Worm (Caenorhabditis elegans) whole organism, young adult: Measurements from ENCODE around the gene wdr-46.

Experiments
- B0019.2 ChIP-seq: fragments of 200-800 bp; sonication (Bioruptor generic); conservative IDR thresholded peaks from 2 replicates; pipeline ENCODE4 v1.3.6; 2022; ENCODE audit warnings: missing genetic modification reagents, missing genetic modification characterization, missing compliant biosample characterization
- B0336.3 ChIP-seq: fragments of 200-800 bp; sonication (Bioruptor generic); IDR thresholded peaks from 2 replicates; pipeline ENCODE4 v1.3.6; 2022; ENCODE audit warnings: missing genetic modification characterization, missing compliant biosample characterization
- C17E4.6 ChIP-seq: fragments of 200-800 bp; sonication (Bioruptor generic); IDR thresholded peaks from 2 replicates; pipeline ENCODE4 v1.3.6; 2022; ENCODE audit warnings: missing genetic modification reagents, missing genetic modification characterization, missing compliant biosample characterization
- F10E7.11 ChIP-seq: sonication (generic microtip); optimal IDR thresholded peaks from 2 replicates; lab custom pipeline; 2017; ENCODE audit warnings: mild to moderate bottlenecking, missing genetic modification characterization, moderate library complexity, missing compliant biosample characterization
- F22D6.2 ChIP-seq: sonication (generic microtip); optimal IDR thresholded peaks from 2 replicates; lab custom pipeline; 2016; ENCODE audit warnings: mild to moderate bottlenecking, missing genetic modification characterization, missing compliant biosample characterization
- F39B2.1 ChIP-seq: fragments of 200-800 bp; sonication (Bioruptor generic); IDR thresholded peaks from 2 replicates; pipeline ENCODE4 v1.3.6; 2022; ENCODE audit warnings: missing genetic modification reagents, missing genetic modification characterization, missing compliant biosample characterization
- F57C9.4 ChIP-seq: sonication (generic microtip); optimal IDR thresholded peaks from 2 replicates; lab custom pipeline; 2017; ENCODE audit warnings: mild to moderate bottlenecking, missing genetic modification characterization, missing compliant biosample characterization
- K12H6.12 ChIP-seq: fragments of 200-800 bp; sonication (Bioruptor generic); optimal IDR thresholded peaks from 2 replicates; lab custom pipeline; 2018; ENCODE audit warnings: mild to moderate bottlenecking, missing genetic modification characterization, missing compliant biosample characterization
- Y95B8A.8 ChIP-seq: fragments of 200-800 bp; sonication (Bioruptor generic); IDR thresholded peaks from 2 replicates; pipeline ENCODE4 v1.3.6; 2022; ENCODE audit warnings: missing genetic modification reagents, missing genetic modification characterization, missing compliant biosample characterization
- ZK185.1 ChIP-seq: sonication (generic microtip); optimal IDR thresholded peaks from 2 replicates; lab custom pipeline; 2016; ENCODE audit warnings: mild to moderate bottlenecking, missing genetic modification characterization, missing compliant biosample characterization; ENCODE audit not compliant: poor library complexity, severe bottlenecking
- akir-1 ChIP-seq: fragments of 200-800 bp; sonication (Bioruptor generic); optimal IDR thresholded peaks from 2 replicates; lab custom pipeline; 2018; ENCODE audit warnings: mild to moderate bottlenecking, missing genetic modification characterization, moderate library complexity, missing compliant biosample characterization
- aptf-2 ChIP-seq: fragments of 200-800 bp; sonication (Bioruptor generic); conservative IDR thresholded peaks from 2 replicates; pipeline ENCODE4 v1.3.6; 2022; ENCODE audit warnings: missing genetic modification reagents, missing genetic modification characterization, missing compliant biosample characterization
- aptf-3 ChIP-seq: fragments of 200-800 bp; sonication (Bioruptor generic); IDR thresholded peaks from 2 replicates; pipeline ENCODE4 v1.3.6; 2022; ENCODE audit warnings: missing genetic modification characterization, missing compliant biosample characterization
- athp-1 ChIP-seq: sonication (generic microtip); optimal IDR thresholded peaks from 2 replicates; lab custom pipeline; 2017; ENCODE audit warnings: mild to moderate bottlenecking, missing genetic modification characterization, missing compliant biosample characterization
- attf-5 ChIP-seq: fragments of 200-800 bp; sonication (Bioruptor generic); optimal IDR thresholded peaks from 2 replicates; lab custom pipeline; 2018; ENCODE audit warnings: mild to moderate bottlenecking, missing genetic modification characterization, missing compliant biosample characterization
- bed-1 ChIP-seq: fragments of 200-800 bp; sonication (Bioruptor generic); IDR thresholded peaks from 2 replicates; pipeline ENCODE4 v1.3.6; 2022; ENCODE audit warnings: missing genetic modification reagents, missing genetic modification characterization, missing compliant biosample characterization
- bed-2 ChIP-seq: fragments of 200-800 bp; sonication (Bioruptor generic); IDR thresholded peaks from 2 replicates; pipeline ENCODE4 v1.3.6; 2022; ENCODE audit warnings: missing genetic modification reagents, missing genetic modification characterization, missing compliant biosample characterization
- ceh-100 ChIP-seq: fragments of 200-800 bp; sonication (Bioruptor generic); IDR thresholded peaks from 2 replicates; pipeline ENCODE4 v1.3.6; 2022; ENCODE audit warnings: missing genetic modification reagents, missing genetic modification characterization, missing compliant biosample characterization
- die-1 ChIP-seq: sonication (generic microtip); optimal IDR thresholded peaks from 2 replicates; lab custom pipeline; 2016; ENCODE audit warnings: missing genotype, mild to moderate bottlenecking, missing genetic modification characterization, missing compliant biosample characterization
- dpl-1 ChIP-seq: fragments of 150-350 bp; optimal IDR thresholded peaks from 2 replicates; lab custom pipeline; 2014; ENCODE audit warnings: missing biosample characterization, missing genetic modification reagents, missing genetic modification characterization
- fkh-3 ChIP-seq: sonication (generic microtip); optimal IDR thresholded peaks from 2 replicates; lab custom pipeline; 2016; ENCODE audit warnings: mild to moderate bottlenecking, missing genetic modification characterization, missing compliant biosample characterization
- him-1 ChIP-seq: sonication (generic microtip); optimal IDR thresholded peaks from 2 replicates; lab custom pipeline; 2016; ENCODE audit warnings: missing genotype, missing genetic modification reagents, missing genetic modification characterization, missing compliant biosample characterization
- hlh-12 ChIP-seq: sonication (generic microtip); optimal IDR thresholded peaks from 2 replicates; lab custom pipeline; 2016; ENCODE audit warnings: missing genetic modification characterization, missing compliant biosample characterization
- hmg-20 ChIP-seq: fragments of 200-800 bp; sonication (Bioruptor generic); IDR thresholded peaks from 2 replicates; pipeline ENCODE4 v1.3.6; 2022; ENCODE audit warnings: missing genetic modification reagents, missing genetic modification characterization, missing compliant biosample characterization
- lag-1 ChIP-seq: fragments of 200-800 bp; sonication (Bioruptor generic); IDR thresholded peaks from 2 replicates; pipeline ENCODE4 v1.3.6; 2022; ENCODE audit warnings: missing genetic modification reagents, missing genetic modification characterization, missing compliant biosample characterization
- let-526 ChIP-seq: fragments of 200-800 bp; sonication (Bioruptor generic); IDR thresholded peaks from 2 replicates; pipeline ENCODE4 v1.3.6; 2022; ENCODE audit warnings: missing genetic modification reagents, missing genetic modification characterization, missing compliant biosample characterization
- let-607 ChIP-seq, 2 experiments: fragments of 200-800 bp in 1 of 2; sonication (Bioruptor generic) in 1 of 2; sonication (generic microtip) in 1 of 2; optimal IDR thresholded peaks; 2 replicates each; lab custom pipeline; 2016 to 2018; ENCODE audit warnings: mild to moderate bottlenecking in 2 of 2, missing compliant biosample characterization in 2 of 2, missing genetic modification characterization in 2 of 2, moderate library complexity in 2 of 2, missing genotype in 1 of 2
- lin-26 ChIP-seq: fragments of 200-800 bp; sonication (Bioruptor generic); IDR thresholded peaks from 2 replicates; pipeline ENCODE4 v1.3.6; 2022; ENCODE audit warnings: missing genetic modification reagents, missing genetic modification characterization, missing compliant biosample characterization
- lsl-1 ChIP-seq: fragments of 200-800 bp; sonication (Bioruptor generic); optimal IDR thresholded peaks from 2 replicates; lab custom pipeline; 2018; ENCODE audit warnings: mild to moderate bottlenecking, missing genetic modification characterization, moderate library complexity, missing compliant biosample characterization
- madf-3 ChIP-seq: fragments of 200-800 bp; sonication (Bioruptor generic); IDR thresholded peaks from 2 replicates; pipeline ENCODE4 v1.3.6; 2022; ENCODE audit warnings: missing genetic modification reagents, missing genetic modification characterization, missing compliant biosample characterization
- mel-28 ChIP-seq: sonication (generic microtip); optimal IDR thresholded peaks from 2 replicates; lab custom pipeline; 2016; ENCODE audit warnings: borderline replicate concordance, mild to moderate bottlenecking, missing genetic modification characterization, missing compliant biosample characterization
- mxl-1 ChIP-seq: sonication (generic microtip); optimal IDR thresholded peaks from 2 replicates; lab custom pipeline; 2016; ENCODE audit warnings: missing genetic modification characterization, missing compliant biosample characterization
- nfyb-1 ChIP-seq: fragments of 200-800 bp; sonication (Bioruptor generic); IDR thresholded peaks from 2 replicates; pipeline ENCODE4 v1.3.6; 2022; ENCODE audit warnings: missing genetic modification reagents, missing genetic modification characterization, missing compliant biosample characterization
- nhr-179 ChIP-seq: sonication (generic microtip); optimal IDR thresholded peaks from 2 replicates; lab custom pipeline; 2016; ENCODE audit warnings: mild to moderate bottlenecking, missing genetic modification characterization, missing compliant biosample characterization
- nhr-80 ChIP-seq: sonication (generic microtip); optimal IDR thresholded peaks from 2 replicates; lab custom pipeline; 2016; ENCODE audit warnings: missing genetic modification characterization, missing compliant biosample characterization
- nhr-90 ChIP-seq: sonication (generic microtip); optimal IDR thresholded peaks from 2 replicates; lab custom pipeline; 2016; ENCODE audit warnings: missing genotype, mild to moderate bottlenecking, missing genetic modification characterization, missing compliant biosample characterization
- snpc-3.4 ChIP-seq: sonication (generic microtip); optimal IDR thresholded peaks from 2 replicates; lab custom pipeline; 2017; ENCODE audit warnings: missing genetic modification characterization, mild to moderate bottlenecking, missing compliant biosample characterization, antibody characterized with exemption, moderate library complexity, missing genotype, missing genetic modification reagents
- snpc-4 ChIP-seq, 5 experiments: fragments of 150-350 bp in 1 of 5; sonication (generic microtip) in 4 of 5; optimal IDR thresholded peaks; 2 replicates each; lab custom pipeline; 2014 to 2018; ENCODE audit warnings: missing genetic modification characterization in 5 of 5, missing biosample characterization in 3 of 5, antibody characterized with exemption in 2 of 5, mild to moderate bottlenecking in 2 of 5, missing compliant biosample characterization in 2 of 5, missing genotype in 2 of 5, moderate library complexity in 2 of 5, missing genetic modification reagents in 1 of 5
- tlf-1 ChIP-seq: fragments of 200-800 bp; sonication (Bioruptor generic); optimal IDR thresholded peaks from 2 replicates; lab custom pipeline; 2018; ENCODE audit warnings: mild to moderate bottlenecking, missing genetic modification characterization, missing compliant biosample characterization
- xnd-1 ChIP-seq: sonication (generic microtip); optimal IDR thresholded peaks from 2 replicates; lab custom pipeline; 2016; ENCODE audit warnings: missing genotype, missing genetic modification reagents, missing genetic modification characterization, missing compliant biosample characterization
- ztf-22 ChIP-seq: fragments of 200-800 bp; sonication (Bioruptor generic); optimal IDR thresholded peaks from 2 replicates; lab custom pipeline; 2018; ENCODE audit warnings: mild to moderate bottlenecking, missing genetic modification characterization, moderate library complexity, missing compliant biosample characterization
- ztf-25 ChIP-seq: fragments of 200-800 bp; sonication (Bioruptor generic); IDR thresholded peaks from 2 replicates; pipeline ENCODE4 v1.3.6; 2022; ENCODE audit warnings: missing genetic modification reagents, missing genetic modification characterization, missing compliant biosample characterization
- ztf-26 ChIP-seq: sonication (generic microtip); optimal IDR thresholded peaks from 2 replicates; lab custom pipeline; 2017; ENCODE audit warnings: missing genetic modification characterization, missing compliant biosample characterization
- ztf-28 ChIP-seq: fragments of 200-800 bp; sonication (Bioruptor generic); IDR thresholded peaks from 2 replicates; pipeline ENCODE4 v1.3.6; 2022; ENCODE audit warnings: missing genetic modification reagents, missing genetic modification characterization, missing compliant biosample characterization
- ztf-3 ChIP-seq: fragments of 200-800 bp; sonication (Bioruptor generic); optimal IDR thresholded peaks from 2 replicates; lab custom pipeline; 2018; ENCODE audit warnings: mild to moderate bottlenecking, missing genetic modification characterization, missing compliant biosample characterization
- ztf-6 ChIP-seq: fragments of 200-800 bp; sonication (Bioruptor generic); IDR thresholded peaks from 2 replicates; pipeline ENCODE4 v1.3.6; 2022; ENCODE audit warnings: missing genetic modification reagents, missing genetic modification characterization, missing compliant biosample characterization

The wdr-46 gene

DNA sequence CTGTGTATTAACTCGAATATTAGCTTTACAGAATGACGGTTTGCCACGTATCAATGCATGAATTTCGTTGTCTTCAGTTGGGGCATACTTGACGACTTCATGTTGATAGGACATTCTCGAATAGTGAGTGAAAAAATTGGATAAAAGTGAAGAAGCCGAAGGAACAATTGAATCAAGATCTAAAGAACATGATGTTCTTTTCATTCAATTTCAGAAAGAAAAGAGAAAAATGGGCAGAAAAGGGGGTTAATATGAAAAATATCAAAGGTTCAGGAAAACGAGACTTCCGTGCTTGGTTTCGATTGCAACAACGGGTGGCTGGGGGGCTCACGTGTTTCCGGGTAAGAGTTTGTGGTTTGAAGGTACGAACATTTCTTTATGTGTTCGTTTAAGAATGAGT, 42.5 kb downstream of the wdr-46 start:
- TF ChIP-seq ztf-3 (no peak), ZK185.1 (tag; lab: Kevin White, UChicago) (no peak), lin-26 (GFP tag; lab: Robert Waterston, UW) (no peak), hmg-20 (GFP tag; lab: Robert Waterston, UW) (no peak), F22D6.2 (tag; lab: Kevin White, UChicago) (no peak), ztf-22 (GFP tag; lab: Kevin White, UChicago) (no peak), B0019.2 (no peak), aptf-2 (GFP tag; lab: Robert Waterston, UW) (no peak), ztf-26 (tag; lab: Kevin White, UChicago) (no peak), bed-2 (GFP tag; lab: Robert Waterston, UW) (no peak), Y95B8A.8 (no peak), attf-5 (GFP tag; lab: Kevin White, UChicago) (no peak), B0336.3 (GFP tag; lab: Robert Waterston, UW) (no peak), let-607 (tag; optimal IDR thresholded peaks at IDR 0.05; lab: Kevin White, UChicago) (no peak), ztf-6 (GFP tag; lab: Robert Waterston, UW) (no peak), ztf-28 (GFP tag; lab: Robert Waterston, UW) (no peak), hlh-12 (no peak)

DNA sequence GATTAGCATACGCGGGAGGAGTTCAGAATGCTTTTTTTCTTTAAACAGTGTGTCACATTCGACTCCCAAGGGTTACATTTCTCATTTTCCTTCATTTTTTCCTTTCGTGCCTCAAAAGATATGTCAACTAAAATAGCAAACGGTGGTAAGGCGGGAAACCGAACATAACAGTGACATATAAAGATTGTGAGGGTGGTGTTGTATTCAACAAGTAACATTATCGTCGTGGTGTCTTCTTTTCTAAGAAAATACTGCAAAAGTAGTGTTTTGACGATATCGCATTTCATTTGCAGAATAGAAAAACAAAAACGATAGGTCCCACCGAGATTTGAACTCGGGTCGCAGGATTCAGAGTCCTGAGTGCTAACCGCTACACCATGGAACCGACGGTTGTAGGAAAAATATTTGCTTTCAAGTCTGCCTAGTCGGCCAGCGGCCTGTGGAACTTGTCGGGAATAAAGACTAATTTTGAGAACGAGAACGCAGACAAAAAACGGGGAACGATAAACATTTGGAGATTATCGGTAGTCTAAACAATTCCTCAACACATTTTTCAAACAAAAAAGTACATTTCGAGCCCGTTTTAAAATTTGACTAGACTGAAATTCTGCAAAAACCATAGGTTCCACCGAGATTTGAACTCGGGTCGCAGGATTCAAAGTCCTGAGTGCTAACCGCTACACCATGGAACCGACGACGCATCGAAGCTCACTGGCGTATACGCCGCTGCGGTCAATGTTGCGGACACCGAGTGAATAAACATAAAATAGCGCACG, 44.8 kb downstream of the wdr-46 start:
- peak; percentile 66 for TF ChIP-seq snpc-4 (GFP tag; optimal IDR thresholded peaks at IDR 0.05; lab: Kevin White, UChicago)
- TF ChIP-seq snpc-4 (tag; optimal IDR thresholded peaks at IDR 0.05; lab: Kevin White, UChicago), result peak; percentile 62 to 91 (median 88)
- no peak for TF ChIP-seq hlh-12
- no peak for TF ChIP-seq fkh-3 (tag; lab: Kevin White, UChicago)
- TF ChIP-seq madf-3 (GFP tag; lab: Robert Waterston, UW), result no peak
- peak; percentile 57 for TF ChIP-seq athp-1 (tag; lab: Kevin White, UChicago)
- TF ChIP-seq tlf-1 (GFP tag; lab: Kevin White, UChicago), result peak; percentile 18
- TF ChIP-seq die-1 (tag; lab: Kevin White, UChicago), result peak; percentile 60
- no peak for TF ChIP-seq xnd-1 (tag; lab: Kevin White, UChicago)
- TF ChIP-seq him-1, result peak; percentile 71
- TF ChIP-seq C17E4.6 (GFP tag; lab: Robert Waterston, UW), result no peak
- no peak for TF ChIP-seq ztf-3
- no peak for TF ChIP-seq ceh-100 (GFP tag; lab: Robert Waterston, UW)
- no peak for TF ChIP-seq F10E7.11 (tag; lab: Kevin White, UChicago)
- TF ChIP-seq akir-1 (GFP tag; lab: Kevin White, UChicago), result no peak
- TF ChIP-seq aptf-3 (GFP tag; lab: Robert Waterston, UW), result no peak
- no peak for TF ChIP-seq K12H6.12 (tag; lab: Kevin White, UChicago)
- TF ChIP-seq nfyb-1 (GFP tag; lab: Robert Waterston, UW), result peak; percentile 41; the same call in 1 of the 2 replicates
- peak; percentile 10 for TF ChIP-seq nhr-80 (tag; lab: Kevin White, UChicago)
- TF ChIP-seq dpl-1, result no peak
- TF ChIP-seq let-526 (GFP tag; lab: Robert Waterston, UW), result 0 out of 2 replicates have a peak, but pooled peaks have one; percentile 24
- TF ChIP-seq nhr-90 (tag; lab: Kevin White, UChicago), result peak; percentile 17
- TF ChIP-seq F39B2.1, result no peak
- peak; percentile 40 for TF ChIP-seq mxl-1 (tag; lab: Kevin White, UChicago)
- no peak for TF ChIP-seq mel-28
- TF ChIP-seq hmg-20 (GFP tag; lab: Robert Waterston, UW), result no peak
- peak; percentile 41 for TF ChIP-seq lsl-1 (GFP tag; lab: Kevin White, UChicago)
- no peak for TF ChIP-seq lag-1
- TF ChIP-seq ztf-25 (GFP tag; lab: Robert Waterston, UW), result no peak
- no peak for TF ChIP-seq bed-2 (GFP tag; lab: Robert Waterston, UW)
- peak; percentile 62 for TF ChIP-seq snpc-3.4 (tag; lab: Kevin White, UChicago)
- TF ChIP-seq F57C9.4 (tag; lab: Kevin White, UChicago), result no peak
- peak; percentile 33; the same call in 1 of the 2 replicates for TF ChIP-seq B0336.3 (GFP tag; lab: Robert Waterston, UW)
- no peak for TF ChIP-seq nhr-179 (tag; lab: Kevin White, UChicago)
- no peak for TF ChIP-seq bed-1 (GFP tag; lab: Robert Waterston, UW)
